Fruit fly (Drosophila melanogaster) whole organism, embryonic: Measurements from ENCODE around the gene CG31077.
A peak's percentile ranks its signal among the peaks of the same experiment; 100 is the strongest.

Source experiments
- Awh ChIP-seq: fragments of 200-800 bp; sonication (Bioruptor generic); IDR thresholded peaks from 2 replicates; pipeline ENCODE4, ENCODE4 v1.3.6; 2022; ENCODE audit warnings: missing biosample characterization, missing genetic modification characterization
- CG10321 ChIP-seq: fragments of 200-800 bp; sonication (Bioruptor generic); IDR thresholded peaks from 2 replicates; pipeline ENCODE4 v1.3.6; 2022; ENCODE audit warnings: missing biosample characterization, missing genetic modification characterization
- CG13424 ChIP-seq: fragments of 200-800 bp; sonication (Bioruptor generic); optimal IDR thresholded peaks from 2 replicates; lab custom pipeline; 2019; ENCODE audit warnings: missing biosample characterization, mild to moderate bottlenecking, missing genetic modification characterization, moderate library complexity
- CG14710 ChIP-seq: fragments of 200-800 bp; sonication (Bioruptor generic); optimal IDR thresholded peaks from 3 replicates; lab custom pipeline; 2019; ENCODE audit warnings: missing biosample characterization, mild to moderate bottlenecking, missing genetic modification characterization, moderate library complexity
- CG15269 ChIP-seq: fragments of 200-800 bp; sonication (Bioruptor generic); optimal IDR thresholded peaks from 2 replicates; lab custom pipeline; 2018; ENCODE audit warnings: missing biosample characterization, mild to moderate bottlenecking, missing genetic modification characterization, moderate library complexity
- CG15514 ChIP-seq: fragments of 200-800 bp; sonication (Bioruptor generic); optimal IDR thresholded peaks from 3 replicates; lab custom pipeline; 2017; ENCODE audit warnings: missing biosample characterization, missing genetic modification characterization, mild to moderate bottlenecking, moderate library complexity, missing genetic modification reagents
- CG16863 ChIP-seq: fragments of 200-800 bp; sonication (Bioruptor generic); optimal IDR thresholded peaks from 3 replicates; lab custom pipeline; 2016; ENCODE audit warnings: missing biosample characterization, missing genetic modification characterization
- CG17186 ChIP-seq: fragments of 200-800 bp; sonication (Bioruptor generic); optimal IDR thresholded peaks from 3 replicates; lab custom pipeline; 2017; ENCODE audit warnings: missing biosample characterization, missing genetic modification reagents, missing genetic modification characterization
- CG17359 ChIP-seq: fragments of 200-800 bp; sonication (Bioruptor generic); optimal IDR thresholded peaks from 3 replicates; lab custom pipeline; 2018; ENCODE audit warnings: missing biosample characterization, mild to moderate bottlenecking, missing genetic modification characterization, moderate library complexity
- CG18599 ChIP-seq: fragments of 200-800 bp; sonication (Bioruptor generic); optimal IDR thresholded peaks from 3 replicates; lab custom pipeline; 2017; ENCODE audit warnings: missing biosample characterization, missing genetic modification characterization, mild to moderate bottlenecking, moderate library complexity, missing genetic modification reagents
- CG2129 ChIP-seq: fragments of 200-800 bp; sonication (Bioruptor generic); IDR thresholded peaks from 2 replicates; pipeline ENCODE4 v1.3.6; 2022; ENCODE audit warnings: missing biosample characterization, missing genetic modification characterization; ENCODE audit not compliant: partially characterized antibody
- CG2199 ChIP-seq: fragments of 200-800 bp; sonication (Bioruptor generic); IDR thresholded peaks from 3 replicates; pipeline ENCODE4 v1.3.6; 2022; ENCODE audit warnings: missing biosample characterization, missing genetic modification characterization
- CG2875 ChIP-seq: fragments of 200-800 bp; sonication (Bioruptor generic); optimal IDR thresholded peaks from 2 replicates; lab custom pipeline; 2017; ENCODE audit warnings: missing biosample characterization, mild to moderate bottlenecking, missing genetic modification characterization, missing genetic modification reagents
- CG31441 ChIP-seq: fragments of 200-800 bp; sonication (Bioruptor generic); IDR thresholded peaks from 2 replicates; pipeline ENCODE4 v1.3.6; 2022; ENCODE audit warnings: missing biosample characterization, missing genetic modification characterization
- CG32772 ChIP-seq: fragments of 200-800 bp; sonication (Bioruptor generic); IDR thresholded peaks from 2 replicates; pipeline ENCODE4 v1.3.6; 2022; ENCODE audit warnings: missing biosample characterization, missing genetic modification characterization
- CG4404 ChIP-seq: fragments of 200-800 bp; sonication (Bioruptor generic); IDR thresholded peaks from 2 replicates; pipeline ENCODE4 v1.3.6; 2022; ENCODE audit warnings: missing biosample characterization, missing genetic modification characterization
- CG4617 ChIP-seq: fragments of 200-800 bp; sonication (Bioruptor generic); optimal IDR thresholded peaks from 3 replicates; lab custom pipeline; 2016; ENCODE audit warnings: missing biosample characterization, missing genetic modification characterization, borderline replicate concordance
- CG6689 ChIP-seq: fragments of 200-800 bp; sonication (Bioruptor generic); IDR thresholded peaks from 2 replicates; pipeline ENCODE4 v1.3.6; 2022; ENCODE audit warnings: missing biosample characterization, missing genetic modification characterization
- CG9727 ChIP-seq: fragments of 200-800 bp; sonication (Bioruptor generic); optimal IDR thresholded peaks from 3 replicates; lab custom pipeline; 2017; ENCODE audit warnings: missing biosample characterization, mild to moderate bottlenecking, missing genetic modification characterization
- ERR ChIP-seq: fragments of 200-800 bp; sonication (Bioruptor generic); optimal IDR thresholded peaks from 2 replicates; lab custom pipeline; 2016; ENCODE audit warnings: missing biosample characterization, missing genetic modification characterization
- Ets65A ChIP-seq: fragments of 200-800 bp; sonication (Bioruptor generic); peaks from one replicate; lab custom pipeline; 2016; ENCODE audit warnings: missing biosample characterization, missing genetic modification characterization
- Gsc ChIP-seq: fragments of 200-800 bp; sonication (Bioruptor generic); IDR thresholded peaks from 2 replicates; pipeline ENCODE4 v1.3.6; 2022; ENCODE audit warnings: missing biosample characterization, missing genetic modification characterization
- Gug ChIP-seq: fragments of 200-800 bp; sonication (Bioruptor generic); IDR thresholded peaks from 4 replicates; pipeline ENCODE4 v1.3.6; 2022; ENCODE audit warnings: missing biosample characterization, missing genetic modification characterization
- Nf-YC ChIP-seq: fragments of 200-800 bp; optimal IDR thresholded peaks from 3 replicates; lab custom pipeline; 2019; ENCODE audit warnings: missing biosample characterization, mild to moderate bottlenecking, missing genetic modification characterization, moderate library complexity
- NfI ChIP-seq: fragments of 200-800 bp; sonication (Bioruptor generic); optimal IDR thresholded peaks from 3 replicates; lab custom pipeline; 2018; ENCODE audit warnings: missing biosample characterization, mild to moderate bottlenecking, missing genetic modification characterization, moderate library complexity
- Six4 ChIP-seq: fragments of 200-800 bp; sonication (Bioruptor generic); optimal IDR thresholded peaks from 2 replicates; lab custom pipeline; 2016; ENCODE audit warnings: missing biosample characterization, missing genetic modification characterization
- Ssrp ChIP-seq: fragments of 200-800 bp; sonication (Bioruptor generic); optimal IDR thresholded peaks from 2 replicates; lab custom pipeline; 2018; ENCODE audit warnings: missing biosample characterization, mild to moderate bottlenecking, missing genetic modification characterization, moderate library complexity
- Xrp1 ChIP-seq: fragments of 200-800 bp; sonication (Bioruptor generic); IDR thresholded peaks from 2 replicates; pipeline ENCODE4 v1.3.6; 2022; ENCODE audit warnings: missing biosample characterization, missing genetic modification characterization
- al ChIP-seq: fragments of 200-800 bp; sonication (Bioruptor generic); IDR thresholded peaks from 2 replicates; pipeline ENCODE4 v1.3.6; 2022; ENCODE audit warnings: missing biosample characterization, missing genetic modification characterization
- aop ChIP-seq: fragments of 200-800 bp; sonication (Bioruptor generic); IDR thresholded peaks from 2 replicates; pipeline ENCODE4 v1.3.6; 2022; ENCODE audit warnings: missing biosample characterization, missing genetic modification characterization
- bcd ChIP-seq: fragments of 200-800 bp; sonication (Bioruptor generic); optimal IDR thresholded peaks from 2 replicates; lab custom pipeline; 2017; ENCODE audit warnings: missing biosample characterization, mild to moderate bottlenecking, missing genetic modification characterization
- cas ChIP-seq: fragments of 200-800 bp; sonication (Bioruptor generic); IDR thresholded peaks from 2 replicates; pipeline ENCODE4 v1.3.6; 2022; ENCODE audit warnings: missing biosample characterization, missing genetic modification characterization
- chm ChIP-seq: fragments of 200-800 bp; sonication (Bioruptor generic); IDR thresholded peaks from 2 replicates; pipeline ENCODE4 v1.3.6; 2022; ENCODE audit warnings: missing biosample characterization, missing genetic modification characterization
- crc ChIP-seq: fragments of 200-800 bp; sonication (Bioruptor generic); optimal IDR thresholded peaks from 2 replicates; lab custom pipeline; 2016; ENCODE audit warnings: missing biosample characterization, missing genetic modification characterization
- croc ChIP-seq: fragments of 200-800 bp; sonication (Bioruptor generic); conservative IDR thresholded peaks from 3 replicates; pipeline ENCODE4 v1.3.6; 2022; ENCODE audit warnings: missing biosample characterization, missing genetic modification characterization
- hkb ChIP-seq, 2 experiments: fragments of 200-800 bp in 1 of 2; fragments of >200 bp in 1 of 2; sonication (Bioruptor generic) in 1 of 2; IDR thresholded peaks in 1 of 2; optimal IDR thresholded peaks in 1 of 2; 2 replicates each; pipeline versions ENCODE4 v1.3.6 to Lab custom; 2017 to 2022; ENCODE audit warnings: missing biosample characterization in 1 of 2, missing genetic modification characterization in 1 of 2
- insv ChIP-seq, 2 experiments: fragments of 200-800 bp; sonication (Bioruptor generic); optimal IDR thresholded peaks; 3 replicates each; lab custom pipeline; 2016 to 2018; ENCODE audit warnings: missing biosample characterization in 2 of 2, missing genetic modification characterization in 2 of 2
- inv ChIP-seq: fragments of 200-800 bp; sonication (Bioruptor generic); IDR thresholded peaks from 2 replicates; pipeline ENCODE4 v1.3.6; 2022; ENCODE audit warnings: missing biosample characterization, missing genetic modification characterization; ENCODE audit not compliant: partially characterized antibody
- kni ChIP-seq: fragments of 200-800 bp; sonication (Bioruptor generic); optimal IDR thresholded peaks from 3 replicates; lab custom pipeline; 2017; ENCODE audit warnings: mild to moderate bottlenecking, missing biosample characterization, missing genetic modification reagents, missing genetic modification characterization
- lilli ChIP-seq: fragments of 200-800 bp; sonication (Bioruptor generic); optimal IDR thresholded peaks from 3 replicates; lab custom pipeline; 2016; ENCODE audit warnings: missing biosample characterization, missing genetic modification characterization
- pb ChIP-seq: fragments of 200-800 bp; sonication (Bioruptor generic); optimal IDR thresholded peaks from 3 replicates; lab custom pipeline; 2016; ENCODE audit warnings: missing biosample characterization, missing genetic modification characterization
- peb ChIP-seq: fragments of 200-800 bp; sonication (Bioruptor generic); IDR thresholded peaks from 2 replicates; pipeline ENCODE4 v1.3.6; 2022; ENCODE audit warnings: missing biosample characterization, missing genetic modification characterization
- pfk ChIP-seq: fragments of 200-800 bp; sonication (Bioruptor generic); optimal IDR thresholded peaks from 2 replicates; lab custom pipeline; 2018; ENCODE audit warnings: missing biosample characterization, mild to moderate bottlenecking, missing genetic modification characterization, moderate library complexity
- prd ChIP-seq, 3 experiments: fragments of >200 bp in 2 of 3; fragments of 200-800 bp in 1 of 3; sonication (Bioruptor generic) in 1 of 3; optimal IDR thresholded peaks in 2 of 3; IDR thresholded peaks in 1 of 3; 2 replicates in 2 of 3; 3 replicates in 1 of 3; pipeline versions ENCODE4 v1.3.6 to Lab custom; 2017 to 2022; ENCODE audit warnings: missing biosample characterization in 1 of 3, missing genetic modification characterization in 1 of 3
- slbo ChIP-seq: fragments of 200-800 bp; sonication (Bioruptor generic); IDR thresholded peaks from 2 replicates; pipeline ENCODE4 v1.3.6; 2022; ENCODE audit warnings: missing biosample characterization, missing genetic modification characterization
- stwl ChIP-seq: fragments of 200-800 bp; sonication (Bioruptor generic); optimal IDR thresholded peaks from 3 replicates; lab custom pipeline; 2018; ENCODE audit warnings: missing biosample characterization, mild to moderate bottlenecking, missing genetic modification characterization, moderate library complexity
- twi ChIP-seq: fragments of 200-800 bp; optimal IDR thresholded peaks from 2 replicates; lab custom pipeline; 2019; ENCODE audit warnings: missing biosample characterization, mild to moderate bottlenecking, missing genetic modification characterization, moderate library complexity
- usp ChIP-seq: fragments of >200 bp; optimal IDR thresholded peaks from 2 replicates; lab custom pipeline; 2017; ENCODE audit warnings: missing biosample characterization, missing genetic modification characterization

The CG31077 gene

DNA sequence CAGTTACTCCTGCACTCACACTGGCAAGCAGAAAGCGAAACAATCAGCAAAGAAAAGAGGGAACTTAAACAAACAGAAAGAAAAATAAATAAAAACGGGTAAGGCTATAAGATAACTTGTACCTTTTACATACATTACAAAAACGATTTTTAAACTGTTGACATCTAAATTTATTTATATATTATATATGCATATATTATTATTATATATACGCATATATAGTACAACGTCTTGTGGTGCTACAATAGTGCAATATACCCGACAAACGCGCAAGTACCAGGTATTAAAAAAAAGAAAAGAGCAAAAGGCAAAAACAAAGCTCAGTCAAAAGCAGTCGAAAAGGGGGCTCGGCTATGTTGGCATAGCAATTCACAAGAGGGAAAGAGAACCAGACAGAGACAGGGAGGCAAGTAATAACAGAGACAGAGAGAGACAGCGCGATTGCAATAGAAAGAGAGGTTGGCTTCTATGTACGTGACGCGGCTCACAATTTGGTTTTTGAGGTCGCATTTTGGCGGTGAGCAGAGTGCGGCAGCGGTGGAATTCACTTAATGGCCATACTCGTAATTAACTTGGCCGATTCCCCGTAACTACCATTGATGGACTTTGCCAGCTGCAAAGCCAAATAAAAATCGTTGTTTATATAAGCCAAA, 45.4 kb upstream of the CG31077 start (continued):
- TF ChIP-seq CG2875 (GFP tag; lab: Kevin White, UChicago), result peak; percentile 72
- TF ChIP-seq CG17359 (tag; lab: Kevin White, UChicago), result peak; percentile 90
- TF ChIP-seq Ssrp (tag; lab: Kevin White, UChicago), result peak; percentile 80
- TF ChIP-seq crc (GFP tag; lab: Kevin White, UChicago), result no peak
- no peak for TF ChIP-seq twi (tag; lab: Kevin White, UChicago)
- no peak for TF ChIP-seq ERR (GFP tag; lab: Kevin White, UChicago)
- TF ChIP-seq CG31441 (GFP tag; lab: Robert Waterston, UW), result peak; percentile 81
- TF ChIP-seq CG2199 (GFP tag; lab: Robert Waterston, UW), result no peak; the same call in 2 of the 3 replicates
- peak; percentile 77 for TF ChIP-seq Gug (GFP tag; lab: Robert Waterston, UW)
- no peak for TF ChIP-seq stwl (tag; lab: Kevin White, UChicago)
- no peak for TF ChIP-seq CG2129 (GFP tag; lab: Robert Waterston, UW)
- no peak for TF ChIP-seq CG16863
- peak; percentile 1 for TF ChIP-seq pb (GFP tag; lab: Kevin White, UChicago)
- peak; percentile 89 for TF ChIP-seq CG18599 (GFP tag; lab: Kevin White, UChicago)
- no peak for TF ChIP-seq inv (GFP tag; lab: Robert Waterston, UW)
- peak; percentile 89 for TF ChIP-seq Xrp1 (GFP tag; lab: Robert Waterston, UW)
- peak; percentile 53 for TF ChIP-seq CG15514 (GFP tag; lab: Kevin White, UChicago)
- no peak for TF ChIP-seq Gsc (GFP tag; lab: Robert Waterston, UW)
- TF ChIP-seq Ets65A (GFP tag; lab: Kevin White, UChicago), result peak; percentile 82
- peak; percentile 19 for TF ChIP-seq CG4617
- peak; percentile 58; the same call in 1 of the 2 replicates for TF ChIP-seq peb (GFP tag; lab: Robert Waterston, UW)
- peak; percentile 86 for TF ChIP-seq slbo
- TF ChIP-seq CG17186 (GFP tag; lab: Kevin White, UChicago), result no peak
- TF ChIP-seq CG10321, result peak; percentile 87
- no peak for TF ChIP-seq hkb (optimal IDR thresholded peaks at IDR 0.05; lab: Kevin White, UChicago)
- peak; percentile 86 for TF ChIP-seq hkb (GFP tag; IDR thresholded peaks at IDR 0.05; lab: Robert Waterston, UW)
- peak; percentile 90 for TF ChIP-seq CG6689 (GFP tag; lab: Robert Waterston, UW)
- TF ChIP-seq CG4404 (GFP tag; lab: Robert Waterston, UW), result peak; percentile 45
- TF ChIP-seq Six4 (GFP tag; lab: Kevin White, UChicago), result peak; percentile 72
- TF ChIP-seq CG13424 (tag; lab: Kevin White, UChicago), result peak; percentile 71
- peak; percentile 32; the same call in 1 of the 2 replicates for TF ChIP-seq al
- TF ChIP-seq lilli, result no peak
- TF ChIP-seq pfk (GFP tag; lab: Kevin White, UChicago), result no peak
- peak; percentile 47; the same call in 1 of the 2 replicates for TF ChIP-seq cas (GFP tag; lab: Robert Waterston, UW)
- TF ChIP-seq CG15269 (tag; lab: Kevin White, UChicago), result peak; percentile 80
- TF ChIP-seq kni, result peak; percentile 23
- peak; percentile 86 for TF ChIP-seq CG32772 (GFP tag; lab: Robert Waterston, UW)
- TF ChIP-seq Awh (GFP tag; lab: Robert Waterston, UW), result peak; percentile 84
- no peak for TF ChIP-seq usp (GFP tag; lab: Kevin White, UChicago)
- TF ChIP-seq bcd, result peak; percentile 82
- TF ChIP-seq insv (GFP tag; optimal IDR thresholded peaks at IDR 0.05; lab: Kevin White, UChicago), result no peak
- TF ChIP-seq CG14710 (tag; lab: Kevin White, UChicago), result peak; percentile 45
- TF ChIP-seq CG9727 (GFP tag; lab: Kevin White, UChicago), result peak; percentile 73
- 0 out of 2 replicates have a peak, but pooled peaks have one; percentile 21 for TF ChIP-seq aop (GFP tag; lab: Robert Waterston, UW)
- peak; percentile 66 for TF ChIP-seq NfI
- no peak for TF ChIP-seq prd (optimal IDR thresholded peaks at IDR 0.05; lab: Kevin White, UChicago)
- peak; percentile 86 for TF ChIP-seq prd (GFP tag; IDR thresholded peaks at IDR 0.05; lab: Robert Waterston, UW)
- TF ChIP-seq Nf-YC, result peak; percentile 62
- TF ChIP-seq croc, result peak; percentile 74
- TF ChIP-seq chm (GFP tag; lab: Robert Waterston, UW), result no peak
